Worm (Caenorhabditis elegans) whole organism, early embryonic: ENCODE measurements around the gene ZK666.15.
"Not testable (repeated sequence)": the region's sequence is repeated elsewhere in the genome, so short reads cannot be mapped to it uniquely, and the experiment has no call there.

ENCODE experiments used
- B0310.2 ChIP-seq: sonication (generic microtip); optimal IDR thresholded peaks from 2 replicates; lab custom pipeline; 2016; ENCODE audit warnings: mild to moderate bottlenecking, missing genetic modification characterization, missing compliant biosample characterization
- F13C5.2 ChIP-seq: sonication (generic microtip); optimal IDR thresholded peaks from 2 replicates; lab custom pipeline; 2017; ENCODE audit warnings: mild to moderate bottlenecking, missing genetic modification characterization, inconsistent platforms, missing compliant biosample characterization
- aly-1 ChIP-seq: sonication (generic microtip); optimal IDR thresholded peaks from 2 replicates; lab custom pipeline; 2016; ENCODE audit warnings: missing genetic modification characterization, missing compliant biosample characterization
- ama-1 ChIP-seq: fragments of 150-350 bp; optimal IDR thresholded peaks from 2 replicates; lab custom pipeline; 2014
- ceh-13 ChIP-seq: fragments of 200-800 bp; sonication (Bioruptor generic); optimal IDR thresholded peaks from 2 replicates; lab custom pipeline; 2018; ENCODE audit warnings: mild to moderate bottlenecking, missing genetic modification characterization, missing compliant biosample characterization
- ceh-36 ChIP-seq: sonication (generic microtip); optimal IDR thresholded peaks from 2 replicates; lab custom pipeline; 2016; ENCODE audit warnings: missing genetic modification characterization, inconsistent platforms, missing compliant biosample characterization
- ets-7 ChIP-seq: sonication (generic microtip); optimal IDR thresholded peaks from 2 replicates; lab custom pipeline; 2016; ENCODE audit warnings: missing genotype, missing genetic modification characterization, missing compliant biosample characterization
- flt-1 ChIP-seq: fragments of 200-800 bp; sonication (Bioruptor generic); IDR thresholded peaks from 2 replicates; pipeline ENCODE4 v1.3.6; 2022; ENCODE audit warnings: missing genetic modification characterization, missing compliant biosample characterization
- hmbx-1 ChIP-seq: sonication (generic microtip); optimal IDR thresholded peaks from 2 replicates; lab custom pipeline; 2016; ENCODE audit warnings: mild to moderate bottlenecking, missing genetic modification characterization, missing compliant biosample characterization
- hmg-4 ChIP-seq: fragments of 200-800 bp; sonication (Bioruptor generic); optimal IDR thresholded peaks from 2 replicates; lab custom pipeline; 2018; ENCODE audit warnings: mild to moderate bottlenecking, missing genetic modification characterization, missing compliant biosample characterization
- hnd-1 ChIP-seq: sonication (generic microtip); optimal IDR thresholded peaks from 2 replicates; lab custom pipeline; 2016; ENCODE audit warnings: missing genetic modification characterization, missing compliant biosample characterization
- pes-1 ChIP-seq: fragments of 200-800 bp; sonication (Bioruptor generic); IDR thresholded peaks from 2 replicates; pipeline ENCODE4 v1.3.6; 2022; ENCODE audit warnings: missing genetic modification reagents, missing genetic modification characterization, missing compliant biosample characterization
- scrt-1 ChIP-seq: fragments of 200-800 bp; sonication (Bioruptor generic); IDR thresholded peaks from 2 replicates; pipeline ENCODE4 v1.3.6; 2022; ENCODE audit warnings: missing genetic modification characterization, missing compliant biosample characterization
- sea-1 ChIP-seq: fragments of 200-800 bp; sonication (Bioruptor generic); conservative IDR thresholded peaks from 2 replicates; pipeline ENCODE4 v1.3.6; 2022; ENCODE audit warnings: missing genetic modification characterization, missing compliant biosample characterization
- tbx-11 ChIP-seq: fragments of 200-800 bp; sonication (Bioruptor generic); IDR thresholded peaks from 2 replicates; pipeline ENCODE4 v1.3.6; 2022; ENCODE audit warnings: missing genetic modification characterization, missing compliant biosample characterization
- tbx-37 ChIP-seq: fragments of 200-800 bp; sonication (Bioruptor generic); conservative IDR thresholded peaks from 2 replicates; pipeline ENCODE4 v1.3.6; 2022; ENCODE audit warnings: missing genetic modification reagents, missing genetic modification characterization, missing compliant biosample characterization
- tra-4 ChIP-seq: sonication (generic microtip); optimal IDR thresholded peaks from 2 replicates; lab custom pipeline; 2017; ENCODE audit warnings: missing genetic modification characterization, missing compliant biosample characterization

ZK666.15 gene

DNA sequence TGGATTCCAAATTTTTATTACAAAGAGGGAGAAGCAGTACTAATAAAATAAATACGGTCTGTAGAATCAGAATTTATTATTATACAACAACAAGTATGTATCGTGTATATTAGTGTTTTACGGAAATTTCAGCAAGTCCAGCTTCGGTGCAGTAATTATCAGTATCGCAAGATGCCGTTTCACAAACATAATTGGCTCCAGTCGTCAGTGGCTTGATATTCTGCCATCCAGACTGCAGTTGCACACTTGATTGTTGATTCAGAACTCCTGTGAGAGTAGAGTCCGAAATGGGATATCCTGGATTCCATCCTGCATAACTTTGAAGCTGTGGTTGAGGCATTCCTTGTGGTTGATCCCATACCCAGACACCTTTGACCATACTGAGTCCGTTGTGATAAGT lies 6.8 kb upstream of the ZK666.15 start:
- TF ChIP-seq tra-4 (tag; lab: Kevin White, UChicago) = no peak
- no peak for TF ChIP-seq ama-1 (lab: Kevin White, UChicago)
- TF ChIP-seq tbx-37 (GFP tag; lab: Robert Waterston, UW) = no peak
- no peak for TF ChIP-seq scrt-1 (GFP tag; lab: Robert Waterston, UW)
- TF ChIP-seq hmbx-1 (tag; lab: Kevin White, UChicago) = no peak
- no peak for TF ChIP-seq B0310.2 (tag; lab: Kevin White, UChicago)
- no peak for TF ChIP-seq ets-7 (tag; lab: Kevin White, UChicago)
- TF ChIP-seq flt-1 (GFP tag; lab: Robert Waterston, UW) = no peak
- TF ChIP-seq ceh-13 (GFP tag; lab: Kevin White, UChicago) = no peak
- TF ChIP-seq sea-1 (GFP tag; lab: Robert Waterston, UW) = no peak
- TF ChIP-seq pes-1 (GFP tag; lab: Robert Waterston, UW) = no peak
- no peak for TF ChIP-seq tbx-11 (GFP tag; lab: Robert Waterston, UW)
- TF ChIP-seq F13C5.2 (tag; lab: Kevin White, UChicago) = no peak
- no peak for TF ChIP-seq hnd-1
- no peak for TF ChIP-seq ceh-36 (tag; lab: Kevin White, UChicago)
- no peak for TF ChIP-seq hmg-4
- no peak for TF ChIP-seq aly-1

DNA sequence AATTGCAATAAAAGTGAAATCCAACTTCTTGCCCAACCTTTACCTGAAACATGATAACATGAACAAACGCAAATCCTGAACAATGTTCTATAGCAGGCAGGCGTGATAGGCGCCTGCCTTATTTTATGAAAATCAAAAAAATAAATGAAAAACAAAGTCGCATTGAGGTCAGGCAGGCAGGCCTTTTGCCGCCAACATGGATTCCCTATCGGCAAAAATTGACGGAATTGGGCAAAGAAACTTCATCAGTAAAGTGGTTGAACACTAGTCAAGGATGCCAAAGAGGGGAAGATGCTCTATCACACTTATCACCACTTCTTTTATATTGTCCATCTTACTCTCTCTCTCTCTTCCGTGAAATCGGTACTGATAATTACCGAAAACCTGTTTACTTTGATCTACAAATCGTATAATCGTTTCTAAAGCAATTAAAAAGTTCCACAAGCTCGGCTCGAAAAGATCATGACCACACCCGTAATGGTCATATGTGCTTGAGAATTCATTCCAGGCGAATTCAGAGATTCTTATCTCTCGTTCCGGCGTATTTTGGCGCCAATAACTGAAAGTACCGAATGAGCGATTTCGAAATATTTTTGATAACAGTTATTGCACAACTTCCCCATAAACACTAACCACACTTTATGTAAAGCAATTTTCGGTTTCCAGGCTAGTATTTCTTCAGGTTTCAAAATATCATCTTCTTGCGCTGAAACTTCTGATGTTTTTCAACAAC lies 4.8 kb upstream of the ZK666.15 start, which contains the start of the genes clec-60 and ZK666.11:
clec-60 (minus strand) TSS at position 51 of the 733 bp plus-strand sequence.
ZK666.11 (plus strand) TSS at position 699 of the 733 bp plus-strand sequence.
- no peak for TF ChIP-seq ets-7 (tag; lab: Kevin White, UChicago)

DNA sequence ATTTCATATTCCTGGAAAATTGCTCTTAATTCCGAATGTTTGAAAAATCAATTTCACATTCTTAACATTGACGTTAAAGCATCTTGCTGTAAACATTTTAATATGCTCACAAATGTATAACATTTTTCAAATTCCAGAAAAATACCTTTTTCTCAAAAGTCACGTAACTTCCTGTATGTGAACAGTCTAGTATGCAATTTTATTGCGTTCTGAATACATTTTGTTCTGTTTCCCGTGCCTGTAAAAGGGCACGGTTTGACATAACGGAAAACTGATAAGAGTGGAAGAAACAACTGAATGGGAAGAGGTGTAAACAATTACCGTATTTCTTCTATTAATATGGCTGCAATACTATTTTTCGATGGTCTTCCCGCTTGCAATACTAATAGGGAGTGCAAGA lies 3.9 kb upstream of the ZK666.15 start:
- TF ChIP-seq ceh-13 (GFP tag; lab: Kevin White, UChicago) (no peak), ceh-36 (tag; lab: Kevin White, UChicago) (no peak), F13C5.2 (tag; lab: Kevin White, UChicago) (no peak), aly-1 (no peak), ets-7 (tag; lab: Kevin White, UChicago) (no peak), tra-4 (tag; lab: Kevin White, UChicago) (no peak), hmg-4 (no peak), sea-1 (GFP tag; lab: Robert Waterston, UW) (no peak), hmbx-1 (tag; lab: Kevin White, UChicago) (no peak)

DNA sequence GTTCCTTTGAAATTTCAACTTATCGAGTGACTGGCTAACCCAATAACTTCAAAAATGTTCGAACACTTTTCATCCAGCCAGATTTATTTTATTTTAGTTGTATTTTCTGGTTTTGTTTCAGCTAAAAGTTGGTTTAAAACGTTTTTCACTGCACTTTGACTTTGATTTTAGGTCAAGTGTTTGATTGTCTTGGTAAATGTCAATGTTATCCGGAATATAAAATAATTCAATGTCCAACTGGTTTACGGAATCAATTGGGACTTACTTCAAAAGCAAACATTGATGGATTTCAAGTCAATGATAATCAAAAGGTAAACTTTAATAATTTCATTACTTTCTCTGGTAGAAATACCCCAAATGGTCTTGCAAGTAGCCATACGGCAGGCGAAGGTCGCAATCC lies 3.0 kb upstream of the ZK666.15 start:
- TF ChIP-seq ceh-13 (GFP tag; lab: Kevin White, UChicago) (no peak), ets-7 (tag; lab: Kevin White, UChicago) (no peak), hmg-4 (no peak), hnd-1 (no peak), pes-1 (GFP tag; lab: Robert Waterston, UW) (no peak), ama-1 (lab: Kevin White, UChicago) (no peak), scrt-1 (GFP tag; lab: Robert Waterston, UW) (no peak), sea-1 (GFP tag; lab: Robert Waterston, UW) (no peak), aly-1 (no peak), B0310.2 (tag; lab: Kevin White, UChicago) (no peak), tbx-37 (GFP tag; lab: Robert Waterston, UW) (no peak), tra-4 (tag; lab: Kevin White, UChicago) (no peak)

DNA sequence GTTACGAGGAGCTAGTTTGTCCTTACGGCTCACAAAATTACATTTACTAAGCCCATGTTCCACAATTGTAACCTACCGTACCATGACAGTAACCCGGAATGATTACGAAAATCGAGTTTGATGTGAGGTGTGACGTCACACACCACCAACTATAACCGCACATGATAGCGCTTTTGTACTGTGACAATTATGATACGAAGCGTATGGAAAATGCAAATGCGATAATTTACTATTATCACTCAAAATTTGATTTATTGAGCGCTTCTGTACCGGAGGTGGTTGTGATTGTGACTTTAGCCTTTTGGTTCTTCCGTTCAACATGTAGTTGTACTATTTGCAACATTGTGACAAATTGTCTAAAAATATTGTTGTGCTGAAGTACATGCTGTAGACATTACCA lies 1.2 kb upstream of the ZK666.15 start:
- TF ChIP-seq hnd-1 = no peak
- TF ChIP-seq F13C5.2 (tag; lab: Kevin White, UChicago) = no peak
- TF ChIP-seq B0310.2 (tag; lab: Kevin White, UChicago) = no peak
- no peak for TF ChIP-seq tra-4 (tag; lab: Kevin White, UChicago)
- TF ChIP-seq hmg-4 = no peak
- TF ChIP-seq aly-1 = no peak
- no peak for TF ChIP-seq hmbx-1 (tag; lab: Kevin White, UChicago)
- no peak for TF ChIP-seq pes-1 (GFP tag; lab: Robert Waterston, UW)
- no peak for TF ChIP-seq sea-1 (GFP tag; lab: Robert Waterston, UW)
- TF ChIP-seq flt-1 (GFP tag; lab: Robert Waterston, UW) = no peak

DNA sequence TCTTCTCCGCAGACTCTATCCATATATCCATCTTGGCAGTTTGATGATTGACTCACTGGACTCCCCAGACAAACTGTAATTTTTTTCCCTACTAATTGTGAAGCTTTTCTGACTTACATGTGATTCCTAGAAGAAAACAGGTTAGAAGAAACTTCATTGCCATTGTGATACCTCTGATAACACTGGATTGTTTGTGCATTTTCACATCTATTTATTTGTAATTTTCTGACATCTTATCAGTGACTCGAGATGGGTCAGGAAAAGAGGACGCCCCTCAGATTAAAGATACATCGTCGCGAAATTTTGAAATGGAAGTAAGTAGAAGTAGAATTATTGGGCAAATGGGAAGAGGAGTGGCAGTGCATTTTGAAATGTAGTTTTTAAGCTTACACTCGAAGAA lies 3.5 kb downstream of the ZK666.15 start, which contains the start of gene clec-61:
clec-61 (minus strand) TSS at position 209 of the 400 bp plus-strand sequence.
- TF ChIP-seq hmg-4 (no peak), ceh-36 (tag; lab: Kevin White, UChicago) (no peak), aly-1 (no peak), tbx-11 (GFP tag; lab: Robert Waterston, UW) (no peak), ceh-13 (GFP tag; lab: Kevin White, UChicago) (no peak), hmbx-1 (tag; lab: Kevin White, UChicago) (no peak), ama-1 (lab: Kevin White, UChicago) (no peak), flt-1 (GFP tag; lab: Robert Waterston, UW) (no peak), hnd-1 (no peak), sea-1 (GFP tag; lab: Robert Waterston, UW) (no peak), pes-1 (GFP tag; lab: Robert Waterston, UW) (no peak), scrt-1 (GFP tag; lab: Robert Waterston, UW) (no peak), tra-4 (tag; lab: Kevin White, UChicago) (no peak)

DNA sequence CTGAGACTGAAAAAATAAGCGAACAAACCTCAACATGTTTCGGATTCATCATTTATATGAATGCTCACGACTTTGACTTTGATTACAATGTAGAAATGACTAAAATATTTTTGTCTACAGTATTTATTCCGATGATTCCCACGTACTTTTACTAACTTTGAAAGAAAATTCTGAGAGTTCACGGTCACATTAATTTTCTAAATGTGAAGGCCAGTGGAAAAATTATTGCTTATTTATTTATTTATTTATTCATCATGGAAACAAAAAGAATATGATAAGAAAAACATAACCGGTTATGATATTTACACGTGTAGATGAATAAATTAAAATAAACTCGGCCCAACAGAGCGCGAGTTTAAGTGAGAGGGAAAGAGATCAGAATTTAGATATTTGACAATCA lies 6.2 kb downstream of the ZK666.15 start, which contains the start of gene ZK666.8:
ZK666.8 (minus strand) TSS at position 101 of the 400 bp plus-strand sequence.
- not testable (repeated sequence) for TF ChIP-seq ama-1 (lab: Kevin White, UChicago); hmg-4; flt-1 (GFP tag; lab: Robert Waterston, UW)
